Worm (Caenorhabditis elegans): ENCODE results near the gene ZK180.8.

DNA sequence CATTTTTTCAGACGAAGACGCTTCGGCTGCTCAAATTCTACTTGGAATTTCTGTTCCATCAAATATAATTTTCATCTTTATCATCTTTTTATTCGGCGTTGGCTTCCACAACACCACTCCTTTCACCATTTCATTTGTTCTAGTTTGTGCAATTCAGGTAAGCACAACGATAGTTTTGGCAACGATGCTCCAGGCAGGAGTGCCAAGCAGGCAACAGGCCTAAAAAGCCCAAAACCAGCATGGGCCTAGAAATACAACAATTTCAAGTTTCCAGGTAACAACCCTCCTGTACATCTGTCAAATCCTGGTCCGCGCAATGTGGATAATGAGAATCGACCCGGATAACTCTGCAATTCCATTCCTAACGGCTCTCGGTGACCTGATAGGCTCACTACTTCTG is 29.7 kb upstream of the ZK180.8 start:
- TF ChIP-seq ceh-100 (GFP tag; IDR thresholded peaks at IDR 0.05), result no peak
- TF ChIP-seq somi-1 (GFP tag; optimal IDR thresholded peaks at IDR 0.05), result no peak
- TF ChIP-seq F37B4.10 (GFP tag; IDR thresholded peaks at IDR 0.05), result no peak
- no peak for TF ChIP-seq madf-3 (GFP tag; IDR thresholded peaks at IDR 0.05)
- no peak for TF ChIP-seq T07F8.4 (tag; optimal IDR thresholded peaks at IDR 0.05)
- no peak for TF ChIP-seq lin-26 (GFP tag; IDR thresholded peaks at IDR 0.05)
- TF ChIP-seq snpc-3.4 (tag; optimal IDR thresholded peaks at IDR 0.05), result no peak

All from whole organism, young adult.